Comparison of ENCODE assay signal across 1 fruit fly cellular context in genomic region chrX:10472614-10473248, dm6.
TF ChIP-seq lines count a peak whose summit lies in the region.

No protein-coding gene starts in this region.

TF ChIP-seq in whole organism, embryonic, 481 proteins besides CTCF, POLR2A, EP300 and RAD21 (continued from another document and continues in another):
- TF ChIP-seq CG16815 (GFP tag; optimal IDR thresholded peaks at IDR 0.05; lab: Kevin White, UChicago), result no peak
- TF ChIP-seq CG18599 (GFP tag; optimal IDR thresholded peaks at IDR 0.05; lab: Kevin White, UChicago), result no peak
- no peak for TF ChIP-seq mam (GFP tag; optimal IDR thresholded peaks at IDR 0.05; lab: Kevin White, UChicago)
- 0 out of 3 replicates have a peak, but pooled peaks have one; percentile 16 for TF ChIP-seq row (GFP tag; IDR thresholded peaks at IDR 0.05; lab: Robert Waterston, UW)
- peak; percentile 21; the same call in 1 of the 2 replicates for TF ChIP-seq Scr (GFP tag; IDR thresholded peaks at IDR 0.05; lab: Robert Waterston, UW; ENCODE audit: partially characterized antibody)
- no peak for TF ChIP-seq CG2120 (GFP tag; optimal IDR thresholded peaks at IDR 0.05; lab: Kevin White, UChicago)
- TF ChIP-seq Hsf (GFP tag; optimal IDR thresholded peaks at IDR 0.05; lab: Kevin White, UChicago), result no peak
- no peak for TF ChIP-seq CG5245 (GFP tag; optimal IDR thresholded peaks at IDR 0.05; lab: Kevin White, UChicago)
- TF ChIP-seq ci (GFP tag; IDR thresholded peaks at IDR 0.05; lab: Robert Waterston, UW), result peak; percentile 54; the same call in 1 of the 3 replicates
- TF ChIP-seq Jarid2 (GFP tag; optimal IDR thresholded peaks at IDR 0.05; lab: Kevin White, UChicago), result no peak
- TF ChIP-seq CG8765 (GFP tag; IDR thresholded peaks at IDR 0.05; lab: Robert Waterston, UW), result no peak
- no peak for TF ChIP-seq CG1024 (GFP tag; IDR thresholded peaks at IDR 0.05; lab: Robert Waterston, UW)
- 0 out of 2 replicates have a peak, but pooled peaks have one; percentile 17 for TF ChIP-seq CG32532 (GFP tag; IDR thresholded peaks at IDR 0.05; lab: Robert Waterston, UW)
- no peak for TF ChIP-seq ase (GFP tag; IDR thresholded peaks at IDR 0.05; lab: Robert Waterston, UW)
- TF ChIP-seq sr (GFP tag; IDR thresholded peaks at IDR 0.05; lab: Robert Waterston, UW), result peak; percentile 34; the same call in 1 of the 3 replicates
- TF ChIP-seq fu2 (GFP tag; optimal IDR thresholded peaks at IDR 0.05; lab: Kevin White, UChicago), result no peak
- TF ChIP-seq crol (GFP tag; IDR thresholded peaks at IDR 0.05; lab: Robert Waterston, UW), result peak; percentile 97
- TF ChIP-seq ind (GFP tag; optimal IDR thresholded peaks at IDR 0.05; lab: Kevin White, UChicago), result no peak
- TF ChIP-seq Hmr (GFP tag; optimal IDR thresholded peaks at IDR 0.05; lab: Kevin White, UChicago), result no peak
- no peak for TF ChIP-seq trh (GFP tag; optimal IDR thresholded peaks at IDR 0.05; lab: Kevin White, UChicago)
- no peak for TF ChIP-seq CG9876 (GFP tag; optimal IDR thresholded peaks at IDR 0.05; lab: Kevin White, UChicago)
- TF ChIP-seq NC2α (GFP tag; optimal IDR thresholded peaks at IDR 0.05; lab: Kevin White, UChicago), result no peak
- no peak for TF ChIP-seq CG6654 (GFP tag; optimal IDR thresholded peaks at IDR 0.05; lab: Kevin White, UChicago)
- peak; percentile 96 for TF ChIP-seq Adf1 (GFP tag; IDR thresholded peaks at IDR 0.05; lab: Robert Waterston, UW)
- TF ChIP-seq Med (GFP tag; lab: Kevin White, UChicago), result peak; percentile 87
- peak; percentile 29; the same call in 1 of the 2 replicates for TF ChIP-seq slbo (GFP tag; IDR thresholded peaks at IDR 0.05; lab: Robert Waterston, UW)
- TF ChIP-seq zf30C (GFP tag; optimal IDR thresholded peaks at IDR 0.05; lab: Kevin White, UChicago), result no peak
- no peak for TF ChIP-seq CG14014 (GFP tag; IDR thresholded peaks at IDR 0.05; lab: Robert Waterston, UW)
- no peak for TF ChIP-seq hb (GFP tag; IDR thresholded peaks at IDR 0.05; lab: Robert Waterston, UW; ENCODE audit: partially characterized antibody)
- no peak for TF ChIP-seq Fer3 (tag; optimal IDR thresholded peaks at IDR 0.05; lab: Kevin White, UChicago)
- TF ChIP-seq run (tag; optimal IDR thresholded peaks at IDR 0.05; lab: Kevin White, UChicago), result no peak
- TF ChIP-seq CG1792 (GFP tag; optimal IDR thresholded peaks at IDR 0.05; lab: Kevin White, UChicago), result no peak
- no peak for TF ChIP-seq so (GFP tag; IDR thresholded peaks at IDR 0.05; lab: Robert Waterston, UW)
- no peak for TF ChIP-seq aop (GFP tag; IDR thresholded peaks at IDR 0.05; lab: Robert Waterston, UW)
- 0 out of 2 replicates have a peak, but pooled peaks have one; percentile 24 for TF ChIP-seq E2f2 (GFP tag; IDR thresholded peaks at IDR 0.05; lab: Robert Waterston, UW)
- TF ChIP-seq CG30431 (GFP tag; optimal IDR thresholded peaks at IDR 0.05; lab: Kevin White, UChicago), result no peak
- peak; percentile 43; the same call in 1 of the 2 replicates for TF ChIP-seq CG42726 (GFP tag; IDR thresholded peaks at IDR 0.05; lab: Robert Waterston, UW; ENCODE audit: partially characterized antibody)
- no peak for TF ChIP-seq CG1602 (GFP tag; optimal IDR thresholded peaks at IDR 0.05; lab: Kevin White, UChicago)
- peak; percentile 70; the same call in 1 of the 4 replicates for TF ChIP-seq chinmo (GFP tag; IDR thresholded peaks at IDR 0.05; lab: Robert Waterston, UW; ENCODE audit: partially characterized antibody)
- TF ChIP-seq HmgD (GFP tag; optimal IDR thresholded peaks at IDR 0.05; lab: Kevin White, UChicago), result peak; percentile 5
- no peak for TF ChIP-seq CG3407 (GFP tag; optimal IDR thresholded peaks at IDR 0.05; lab: Kevin White, UChicago)
- TF ChIP-seq usp (GFP tag; optimal IDR thresholded peaks at IDR 0.05; lab: Kevin White, UChicago), result no peak
- no peak for TF ChIP-seq Meics (GFP tag; optimal IDR thresholded peaks at IDR 0.05; lab: Kevin White, UChicago)
- TF ChIP-seq CG1529 (GFP tag; optimal IDR thresholded peaks at IDR 0.05; lab: Kevin White, UChicago), result no peak
- TF ChIP-seq CG13624 (GFP tag; optimal IDR thresholded peaks at IDR 0.05; lab: Kevin White, UChicago), result peak; percentile 5
- no peak for TF ChIP-seq CG7372 (GFP tag; IDR thresholded peaks at IDR 0.05; lab: Robert Waterston, UW)
- no peak for TF ChIP-seq da (GFP tag; optimal IDR thresholded peaks at IDR 0.05; lab: Kevin White, UChicago)
- no peak for TF ChIP-seq pnt (GFP tag; optimal IDR thresholded peaks at IDR 0.05; lab: Kevin White, UChicago)
- TF ChIP-seq pan (optimal IDR thresholded peaks at IDR 0.05; lab: Kevin White, UChicago), result no peak
- peak in 1 of 2 experiments; percentile 27 for TF ChIP-seq pan (GFP tag; optimal IDR thresholded peaks at IDR 0.05 in 1 of 2, IDR thresholded peaks at IDR 0.05 in 1 of 2)
- peak; percentile 43 for TF ChIP-seq MESR4 (GFP tag; optimal IDR thresholded peaks at IDR 0.05; lab: Kevin White, UChicago)
- no peak for TF ChIP-seq pita (GFP tag; optimal IDR thresholded peaks at IDR 0.05; lab: Kevin White, UChicago)
- no peak for TF ChIP-seq Bteb2 (GFP tag; optimal IDR thresholded peaks at IDR 0.05; lab: Kevin White, UChicago)
- peak; percentile 68 for TF ChIP-seq Nf-YC (tag; optimal IDR thresholded peaks at IDR 0.05; lab: Kevin White, UChicago)
- TF ChIP-seq D19B (GFP tag; optimal IDR thresholded peaks at IDR 0.05; lab: Kevin White, UChicago), result no peak
- TF ChIP-seq sim (GFP tag; IDR thresholded peaks at IDR 0.05; lab: Robert Waterston, UW), result no peak
- no peak for TF ChIP-seq Trl (optimal IDR thresholded peaks at IDR 0.05; lab: Kevin White, UChicago)
- TF ChIP-seq Trl (GFP tag; optimal IDR thresholded peaks at IDR 0.05; lab: Kevin White, UChicago), result no peak
- peak; percentile 6 for TF ChIP-seq CoRest (tag; optimal IDR thresholded peaks at IDR 0.05; lab: Kevin White, UChicago)
- TF ChIP-seq CG17829 (tag; optimal IDR thresholded peaks at IDR 0.05; lab: Kevin White, UChicago), result no peak
- TF ChIP-seq HLHmδ (GFP tag; optimal IDR thresholded peaks at IDR 0.05; lab: Kevin White, UChicago), result no peak
- no peak for TF ChIP-seq Usf (GFP tag; optimal IDR thresholded peaks at IDR 0.05; lab: Kevin White, UChicago)
- TF ChIP-seq CG17361 (GFP tag; IDR thresholded peaks at IDR 0.05; lab: Robert Waterston, UW), result no peak
- no peak for TF ChIP-seq CG32772 (GFP tag; IDR thresholded peaks at IDR 0.05; lab: Robert Waterston, UW)
- TF ChIP-seq nerfin-1 (tag; optimal IDR thresholded peaks at IDR 0.05; lab: Kevin White, UChicago), result peak; percentile 24
- TF ChIP-seq sob (GFP tag; IDR thresholded peaks at IDR 0.05; lab: Robert Waterston, UW), result peak; percentile 36; the same call in 1 of the 2 replicates
- TF ChIP-seq Doc3 (GFP tag; IDR thresholded peaks at IDR 0.05; lab: Robert Waterston, UW; ENCODE audit: partially characterized antibody), result no peak
- no peak for TF ChIP-seq CG18764 (GFP tag; optimal IDR thresholded peaks at IDR 0.05; lab: Kevin White, UChicago)
- TF ChIP-seq CG5180 (GFP tag; optimal IDR thresholded peaks at IDR 0.05; lab: Kevin White, UChicago), result no peak
- TF ChIP-seq CG14441 (GFP tag; IDR thresholded peaks at IDR 0.05; lab: Robert Waterston, UW), result no peak
- no peak for TF ChIP-seq cato (GFP tag; optimal IDR thresholded peaks at IDR 0.05; lab: Kevin White, UChicago; ENCODE audit: borderline replicate concordance)
- TF ChIP-seq Lim3 (GFP tag; IDR thresholded peaks at IDR 0.05; lab: Robert Waterston, UW), result no peak
- no peak for TF ChIP-seq ssp (GFP tag; IDR thresholded peaks at IDR 0.05; lab: Robert Waterston, UW)
- no peak for TF ChIP-seq dysf (GFP tag; IDR thresholded peaks at IDR 0.05; lab: Robert Waterston, UW)
- TF ChIP-seq gem (tag; optimal IDR thresholded peaks at IDR 0.05; lab: Kevin White, UChicago), result no peak
- TF ChIP-seq HLH3B (GFP tag; IDR thresholded peaks at IDR 0.05; lab: Robert Waterston, UW), result no peak
- no peak for TF ChIP-seq otp (GFP tag; IDR thresholded peaks at IDR 0.05; lab: Robert Waterston, UW)
- TF ChIP-seq Xbp1 (GFP tag; optimal IDR thresholded peaks at IDR 0.05; lab: Kevin White, UChicago), result no peak
- peak; percentile 94 for TF ChIP-seq CG1832 (GFP tag; optimal IDR thresholded peaks at IDR 0.05; lab: Kevin White, UChicago)
- TF ChIP-seq pfk (GFP tag; optimal IDR thresholded peaks at IDR 0.05; lab: Kevin White, UChicago), result no peak
- TF ChIP-seq psq (GFP tag; optimal IDR thresholded peaks at IDR 0.05; lab: Kevin White, UChicago), result no peak
- no peak for TF ChIP-seq hkb (optimal IDR thresholded peaks at IDR 0.05; lab: Kevin White, UChicago)
- TF ChIP-seq hkb (GFP tag; IDR thresholded peaks at IDR 0.05; lab: Robert Waterston, UW), result no peak
- no peak for TF ChIP-seq lmd (GFP tag; IDR thresholded peaks at IDR 0.05; lab: Robert Waterston, UW)
- TF ChIP-seq tna (GFP tag; IDR thresholded peaks at IDR 0.05; lab: Robert Waterston, UW; ENCODE audit: partially characterized antibody), result no peak
- no peak for TF ChIP-seq CG33557 (GFP tag; optimal IDR thresholded peaks at IDR 0.05; lab: Kevin White, UChicago)
- 0 out of 2 replicates have a peak, but pooled peaks have one; percentile 12 for TF ChIP-seq CG3847 (GFP tag; IDR thresholded peaks at IDR 0.05; lab: Robert Waterston, UW)
- TF ChIP-seq hbn (GFP tag; IDR thresholded peaks at IDR 0.05; lab: Robert Waterston, UW; ENCODE audit: partially characterized antibody), result no peak
- peak; percentile 48; the same call in 2 of the 3 replicates for TF ChIP-seq CG6791 (GFP tag; IDR thresholded peaks at IDR 0.05; lab: Robert Waterston, UW; ENCODE audit: partially characterized antibody)
- TF ChIP-seq vfl (GFP tag; optimal IDR thresholded peaks at IDR 0.05; lab: Kevin White, UChicago), result no peak
- TF ChIP-seq CG9215 (GFP tag; IDR thresholded peaks at IDR 0.05; lab: Robert Waterston, UW), result no peak
- no peak for TF ChIP-seq Hand (GFP tag; optimal IDR thresholded peaks at IDR 0.05; lab: Kevin White, UChicago)
- TF ChIP-seq CG4707 (GFP tag; optimal IDR thresholded peaks at IDR 0.05; lab: Kevin White, UChicago), result no peak
- TF ChIP-seq CG10462 (GFP tag; optimal IDR thresholded peaks at IDR 0.05; lab: Kevin White, UChicago), result no peak
- TF ChIP-seq cg (GFP tag; optimal IDR thresholded peaks at IDR 0.05; lab: Kevin White, UChicago), result peak; percentile 91
- peak; percentile 98 for TF ChIP-seq CG10321 (GFP tag; IDR thresholded peaks at IDR 0.05; lab: Robert Waterston, UW)
- TF ChIP-seq CG8290 (GFP tag; optimal IDR thresholded peaks at IDR 0.05; lab: Kevin White, UChicago), result no peak
- TF ChIP-seq CG8290 (tag; optimal IDR thresholded peaks at IDR 0.05; lab: Kevin White, UChicago), result no peak
- TF ChIP-seq Xrp1 (GFP tag; IDR thresholded peaks at IDR 0.05; lab: Robert Waterston, UW), result no peak
- no peak for TF ChIP-seq CG3281 (GFP tag; optimal IDR thresholded peaks at IDR 0.05; lab: Kevin White, UChicago)
- TF ChIP-seq Aef1 (GFP tag; IDR thresholded peaks at IDR 0.05; lab: Robert Waterston, UW), result no peak
- TF ChIP-seq Fer2 (tag; optimal IDR thresholded peaks at IDR 0.05; lab: Kevin White, UChicago), result no peak
- no peak for TF ChIP-seq Ada2b (GFP tag; IDR thresholded peaks at IDR 0.05; lab: Robert Waterston, UW)
- no peak for TF ChIP-seq grau (tag; optimal IDR thresholded peaks at IDR 0.05; lab: Kevin White, UChicago)
- no peak for TF ChIP-seq CG17802 (tag; optimal IDR thresholded peaks at IDR 0.05; lab: Kevin White, UChicago)
- no peak for TF ChIP-seq emc (GFP tag; optimal IDR thresholded peaks at IDR 0.05; lab: Kevin White, UChicago)
- TF ChIP-seq ken (GFP tag; IDR thresholded peaks at IDR 0.05; lab: Robert Waterston, UW), result no peak
- TF ChIP-seq Oaz (GFP tag; IDR thresholded peaks at IDR 0.05; lab: Robert Waterston, UW), result no peak
- TF ChIP-seq Hr3 (GFP tag; optimal IDR thresholded peaks at IDR 0.05; lab: Kevin White, UChicago), result no peak
- no peak for TF ChIP-seq CG8281 (tag; optimal IDR thresholded peaks at IDR 0.05; lab: Kevin White, UChicago)
- TF ChIP-seq CG9932 (GFP tag; IDR thresholded peaks at IDR 0.05; lab: Robert Waterston, UW), result 0 out of 2 replicates have a peak, but pooled peaks have one; percentile 19
- no peak for TF ChIP-seq chif (GFP tag; optimal IDR thresholded peaks at IDR 0.05; lab: Kevin White, UChicago)
- TF ChIP-seq CG15479 (GFP tag; optimal IDR thresholded peaks at IDR 0.05; lab: Kevin White, UChicago), result peak; percentile 72
- TF ChIP-seq cwo (GFP tag; optimal IDR thresholded peaks at IDR 0.05; lab: Kevin White, UChicago), result no peak
- no peak for TF ChIP-seq CG1603 (tag; optimal IDR thresholded peaks at IDR 0.05; lab: Kevin White, UChicago)
- TF ChIP-seq CG30020 (tag; optimal IDR thresholded peaks at IDR 0.05; lab: Kevin White, UChicago), result no peak
- no peak for TF ChIP-seq Lpt (GFP tag; optimal IDR thresholded peaks at IDR 0.05; lab: Kevin White, UChicago)
- no peak for TF ChIP-seq Mad (GFP tag; optimal IDR thresholded peaks at IDR 0.05; lab: Kevin White, UChicago)
- TF ChIP-seq pum (GFP tag; optimal IDR thresholded peaks at IDR 0.05; lab: Kevin White, UChicago), result no peak
- TF ChIP-seq gro (GFP tag; optimal IDR thresholded peaks at IDR 0.05; lab: Kevin White, UChicago), result no peak
- TF ChIP-seq rib (GFP tag; IDR thresholded peaks at IDR 0.05; lab: Robert Waterston, UW), result peak; percentile 46; the same call in 1 of the 2 replicates
- TF ChIP-seq CG2678 (tag; optimal IDR thresholded peaks at IDR 0.05; lab: Kevin White, UChicago), result no peak
- TF ChIP-seq slp2 (GFP tag; optimal IDR thresholded peaks at IDR 0.05; lab: Kevin White, UChicago), result no peak
- no peak for TF ChIP-seq toy (GFP tag; IDR thresholded peaks at IDR 0.05; lab: Robert Waterston, UW)
- 0 out of 2 replicates have a peak, but pooled peaks have one; percentile 22 for TF ChIP-seq Drgx (GFP tag; IDR thresholded peaks at IDR 0.05; lab: Robert Waterston, UW)
- no peak for TF ChIP-seq yki (optimal IDR thresholded peaks at IDR 0.05; lab: Kevin White, UChicago)
- no peak for TF ChIP-seq BtbVII (GFP tag; optimal IDR thresholded peaks at IDR 0.05; lab: Kevin White, UChicago)
- peak; percentile 59 for TF ChIP-seq CG12659 (GFP tag; optimal IDR thresholded peaks at IDR 0.05; lab: Kevin White, UChicago)
- no peak for TF ChIP-seq NK7.1 (GFP tag; optimal IDR thresholded peaks at IDR 0.05; lab: Kevin White, UChicago)
- TF ChIP-seq corto (GFP tag; optimal IDR thresholded peaks at IDR 0.05; lab: Kevin White, UChicago), result no peak
- no peak for TF ChIP-seq CG6272 (GFP tag; IDR thresholded peaks at IDR 0.05; lab: Robert Waterston, UW)
- TF ChIP-seq NC2β (GFP tag; optimal IDR thresholded peaks at IDR 0.05; lab: Kevin White, UChicago), result no peak
- no peak for TF ChIP-seq Ets97D (GFP tag; optimal IDR thresholded peaks at IDR 0.05; lab: Kevin White, UChicago)
- no peak for TF ChIP-seq CG11723 (GFP tag; optimal IDR thresholded peaks at IDR 0.05; lab: Kevin White, UChicago)
- no peak for TF ChIP-seq Atf6 (GFP tag; IDR thresholded peaks at IDR 0.05; lab: Robert Waterston, UW)
- peak; percentile 19 for TF ChIP-seq Fer1 (GFP tag; optimal IDR thresholded peaks at IDR 0.05; lab: Kevin White, UChicago)
